Fruit fly (Drosophila melanogaster) whole organism, wandering third instar larva: ENCODE data around the gene Gr64a.

ENCODE experiments used
- Abd-B ChIP-seq: fragments of >200 bp; optimal IDR thresholded peaks from 2 replicates; lab custom pipeline; 2017; ENCODE audit warnings: missing biosample characterization, missing genetic modification characterization
- CG32264 ChIP-seq: fragments of 200-800 bp; sonication (Bioruptor generic); optimal IDR thresholded peaks from 2 replicates; lab custom pipeline; 2016; ENCODE audit warnings: missing biosample characterization, missing genetic modification characterization
- CG9705 ChIP-seq: fragments of 200-800 bp; sonication (Bioruptor generic); optimal IDR thresholded peaks from 2 replicates; lab custom pipeline; 2018; ENCODE audit warnings: missing biosample characterization, mild to moderate bottlenecking, missing genetic modification characterization
- CrebA ChIP-seq: fragments of 200-800 bp; sonication (Bioruptor generic); optimal IDR thresholded peaks from 2 replicates; lab custom pipeline; 2016; ENCODE audit warnings: missing biosample characterization, mild to moderate bottlenecking, missing genetic modification characterization, borderline replicate concordance
- Dfd ChIP-seq: fragments of >200 bp; optimal IDR thresholded peaks from 2 replicates; lab custom pipeline; 2017; ENCODE audit warnings: missing biosample characterization, missing genetic modification characterization
- Dif ChIP-seq: fragments of 200-275, 200-300 bp; sonication (Bioruptor generic); optimal IDR thresholded peaks from 2 replicates; lab custom pipeline; 2018; ENCODE audit warnings: missing biosample characterization, missing genetic modification characterization; ENCODE audit not compliant: partially characterized antibody
- GATAd ChIP-seq: sonication (Bioruptor generic); optimal IDR thresholded peaks from 2 replicates; lab custom pipeline; 2016; ENCODE audit warnings: missing biosample characterization, missing genetic modification characterization
- HLH106 ChIP-seq: fragments of 200-800 bp; optimal IDR thresholded peaks from 3 replicates; lab custom pipeline; 2019; ENCODE audit warnings: missing biosample characterization, mild to moderate bottlenecking, missing genetic modification characterization, moderate library complexity
- Hnf4 ChIP-seq: fragments of 200-800 bp; sonication (Bioruptor generic); optimal IDR thresholded peaks from 2 replicates; lab custom pipeline; 2016; ENCODE audit warnings: missing biosample characterization, mild to moderate bottlenecking, missing genetic modification characterization
- Hr78 ChIP-seq: fragments of >200 bp; optimal IDR thresholded peaks from 2 replicates; lab custom pipeline; 2017; ENCODE audit warnings: missing biosample characterization, missing genetic modification characterization
- Hr83 ChIP-seq: fragments of 200-300 bp; sonication (Bioruptor generic); optimal IDR thresholded peaks from 2 replicates; lab custom pipeline; 2016; ENCODE audit warnings: missing biosample characterization, mild to moderate bottlenecking, missing genetic modification characterization, moderate library complexity; ENCODE audit not compliant: poor library complexity, severe bottlenecking
- Jra ChIP-seq: sonication (Bioruptor generic); optimal IDR thresholded peaks from 2 replicates; lab custom pipeline; 2016; ENCODE audit warnings: missing biosample characterization, missing genetic modification characterization
- Mio ChIP-seq: sonication (Bioruptor generic); optimal IDR thresholded peaks from 2 replicates; lab custom pipeline; 2016; ENCODE audit warnings: missing biosample characterization, missing genetic modification characterization
- Myc ChIP-seq: fragments of >200 bp; optimal IDR thresholded peaks from 2 replicates; lab custom pipeline; 2017
- N ChIP-seq: fragments of >200 bp; optimal IDR thresholded peaks from 2 replicates; lab custom pipeline; 2018; ENCODE audit warnings: missing biosample characterization, missing external identifiers, missing genetic modification characterization
- OdsH ChIP-seq: fragments of 200-800 bp; sonication (Bioruptor generic); optimal IDR thresholded peaks from 2 replicates; lab custom pipeline; 2016; ENCODE audit warnings: missing biosample characterization, mild to moderate bottlenecking, missing genetic modification characterization
- Rel ChIP-seq, 2 experiments: fragments of 200-800 bp; sonication (Bioruptor generic) in 1 of 2; optimal IDR thresholded peaks; 2 replicates in 1 of 2; 3 replicates in 1 of 2; lab custom pipeline; 2016 to 2019; ENCODE audit warnings: mild to moderate bottlenecking in 2 of 2, missing biosample characterization in 2 of 2, missing genetic modification characterization in 2 of 2, moderate library complexity in 1 of 2
- Sp1 ChIP-seq: fragments of 200-800 bp; sonication (Bioruptor generic); optimal IDR thresholded peaks from 3 replicates; lab custom pipeline; 2019; ENCODE audit warnings: missing biosample characterization, mild to moderate bottlenecking, missing genetic modification characterization, moderate library complexity
- Vsx2 ChIP-seq: fragments of 200-300, 225-300 bp; sonication (Bioruptor generic); optimal IDR thresholded peaks from 2 replicates; lab custom pipeline; 2018; ENCODE audit warnings: missing biosample characterization, missing genetic modification characterization; ENCODE audit not compliant: partially characterized antibody
- br ChIP-seq: fragments of 200-800 bp; sonication (Bioruptor generic); optimal IDR thresholded peaks from 2 replicates; lab custom pipeline; 2016; ENCODE audit warnings: missing biosample characterization, missing genetic modification characterization
- brk ChIP-seq: fragments of 200-800 bp; sonication (Bioruptor generic); optimal IDR thresholded peaks from 2 replicates; lab custom pipeline; 2016; ENCODE audit warnings: missing biosample characterization, mild to moderate bottlenecking, missing genetic modification characterization
- dl ChIP-seq, 2 experiments: fragments of 175-275, 200-275 bp in 1 of 2; fragments of 200-275 bp in 1 of 2; sonication (Bioruptor generic); optimal IDR thresholded peaks; lab custom pipeline; 2018; ENCODE audit warnings: mild to moderate bottlenecking in 2 of 2, missing biosample characterization in 2 of 2, missing genetic modification characterization in 2 of 2, moderate library complexity in 2 of 2; ENCODE audit not compliant: partially characterized antibody in 2 of 2, insufficient read depth in 1 of 2
- dmrt93B ChIP-seq: fragments of 200-800 bp; sonication (Bioruptor generic); optimal IDR thresholded peaks from 2 replicates; lab custom pipeline; 2018; ENCODE audit warnings: missing biosample characterization, mild to moderate bottlenecking, missing genetic modification characterization
- dsf ChIP-seq: sonication (Bioruptor generic); optimal IDR thresholded peaks from 2 replicates; lab custom pipeline; 2016; ENCODE audit warnings: missing biosample characterization, missing genetic modification characterization, borderline replicate concordance
- ey ChIP-seq: fragments of 200-800 bp; sonication (Bioruptor generic); optimal IDR thresholded peaks from 2 replicates; lab custom pipeline; 2016; ENCODE audit warnings: missing biosample characterization, missing genetic modification characterization
- foxo ChIP-seq, 2 experiments: fragments of 200-800 bp; sonication (Bioruptor generic); optimal IDR thresholded peaks; 2 replicates in 1 of 2; 3 replicates in 1 of 2; lab custom pipeline; 2016 to 2017; ENCODE audit warnings: missing biosample characterization in 2 of 2, missing genetic modification characterization in 2 of 2
- fru ChIP-seq: fragments of 200-800 bp; sonication (Bioruptor generic); optimal IDR thresholded peaks from 3 replicates; lab custom pipeline; 2016; ENCODE audit warnings: missing biosample characterization, mild to moderate bottlenecking, missing genetic modification characterization
- h ChIP-seq: fragments of 200-800 bp; sonication (Bioruptor generic); optimal IDR thresholded peaks from 3 replicates; lab custom pipeline; 2016; ENCODE audit warnings: missing biosample characterization, mild to moderate bottlenecking, missing genetic modification characterization
- jim ChIP-seq: fragments of 175-275, 200-325 bp; sonication (Bioruptor generic); optimal IDR thresholded peaks from 2 replicates; lab custom pipeline; 2016; ENCODE audit warnings: missing biosample characterization, mild to moderate bottlenecking, missing genetic modification characterization
- lola ChIP-seq: fragments of >200 bp; optimal IDR thresholded peaks from 2 replicates; lab custom pipeline; 2017; ENCODE audit warnings: missing biosample characterization, missing genetic modification characterization
- pan ChIP-seq: fragments of >200 bp; optimal IDR thresholded peaks from 2 replicates; lab custom pipeline; 2017
- psq ChIP-seq: fragments of 200-800 bp; sonication (Bioruptor generic); optimal IDR thresholded peaks from 3 replicates; lab custom pipeline; 2017; ENCODE audit warnings: missing biosample characterization, mild to moderate bottlenecking, missing genetic modification characterization, moderate library complexity
- rgr ChIP-seq: fragments of 200-800 bp; sonication (Bioruptor generic); optimal IDR thresholded peaks from 3 replicates; lab custom pipeline; 2016; ENCODE audit warnings: missing biosample characterization, mild to moderate bottlenecking, missing genetic modification characterization
- sage ChIP-seq: fragments of 200-800 bp; sonication (Bioruptor generic); optimal IDR thresholded peaks from 2 replicates; lab custom pipeline; 2016; ENCODE audit warnings: missing biosample characterization, mild to moderate bottlenecking, missing genetic modification characterization
- sv ChIP-seq: fragments of 200-800 bp; sonication (Bioruptor generic); optimal IDR thresholded peaks from 3 replicates; lab custom pipeline; 2016; ENCODE audit warnings: missing biosample characterization, missing genetic modification characterization
- tai ChIP-seq: sonication (Bioruptor generic); optimal IDR thresholded peaks from 2 replicates; lab custom pipeline; 2016; ENCODE audit warnings: missing biosample characterization, missing genetic modification characterization
- usp ChIP-seq: fragments of >200 bp; optimal IDR thresholded peaks from 2 replicates; lab custom pipeline; 2017; ENCODE audit warnings: missing biosample characterization, missing genetic modification characterization
- woc ChIP-seq: sonication (Bioruptor generic); optimal IDR thresholded peaks from 2 replicates; lab custom pipeline; 2016; ENCODE audit warnings: missing biosample characterization, mild to moderate bottlenecking, missing genetic modification characterization

Gr64a gene

DNA sequence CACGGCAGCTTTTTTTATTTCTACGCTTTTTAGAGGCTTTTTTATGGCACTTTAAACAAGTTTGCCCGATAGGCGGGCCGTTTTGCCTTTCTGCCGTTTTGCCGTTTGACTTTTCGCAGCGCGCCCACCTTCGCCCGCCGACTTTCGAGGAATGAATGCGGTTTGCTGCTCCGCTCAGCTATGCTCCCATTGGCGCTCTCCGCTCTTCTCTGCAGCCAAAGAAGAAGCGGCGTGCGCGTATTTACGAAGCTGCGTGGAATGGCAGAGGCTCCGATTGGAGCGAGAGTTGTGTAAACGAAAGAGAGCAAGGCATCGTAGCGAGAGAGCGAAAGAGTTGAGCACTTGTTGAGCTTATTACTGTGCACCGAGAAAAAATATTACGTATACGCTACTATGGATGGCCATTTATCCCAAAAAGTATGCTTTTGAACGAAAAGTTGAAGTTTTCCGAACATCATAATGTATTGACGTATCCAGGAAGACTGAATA is 45.0 kb downstream of the Gr64a start, which contains the start of gene wit:
Gene wit, minus strand, starts transcription at position 157 of the 489 bp plus-strand sequence.
- TF ChIP-seq OdsH (GFP tag; lab: Kevin White, UChicago) (no peak), Jra (GFP tag; lab: Kevin White, UChicago) (peak; percentile 53), foxo (GFP tag; optimal IDR thresholded peaks at IDR 0.05; lab: Kevin White, UChicago) (no peak), dsf (GFP tag; lab: Kevin White, UChicago) (no peak), Sp1 (GFP tag; lab: Kevin White, UChicago) (peak; percentile 18), brk (GFP tag; lab: Kevin White, UChicago) (peak; percentile 42), usp (GFP tag; lab: Kevin White, UChicago) (no peak), lola (GFP tag; lab: Kevin White, UChicago) (no peak), psq (GFP tag; lab: Kevin White, UChicago) (peak; percentile 92), Rel (GFP tag; optimal IDR thresholded peaks at IDR 0.05; lab: Kevin White, UChicago) (peak; percentile 10), Rel (tag; optimal IDR thresholded peaks at IDR 0.05; lab: Kevin White, UChicago) (no peak), rgr (peak; percentile 52), Vsx2 (GFP tag; lab: Kevin White, UChicago) (peak; percentile 95), Hr83 (GFP tag; lab: Kevin White, UChicago) (peak; percentile 38), sv (GFP tag; lab: Kevin White, UChicago) (no peak), HLH106 (tag; lab: Kevin White, UChicago) (no peak), Myc (lab: Kevin White, UChicago) (no peak), pan (lab: Kevin White, UChicago) (no peak), jim (GFP tag; lab: Kevin White, UChicago) (no peak), CG32264 (GFP tag; lab: Kevin White, UChicago) (peak; percentile 47), Abd-B (GFP tag; lab: Kevin White, UChicago) (no peak), dl (GFP tag; optimal IDR thresholded peaks at IDR 0.05; lab: Kevin White, UChicago; ENCODE audit: insufficient read depth in 1 of 2, partially characterized antibody in 2 of 2) (peak; percentile 91 to 96), Hnf4 (peak; percentile 42), CrebA (GFP tag; lab: Kevin White, UChicago) (peak; percentile 77), h (GFP tag; lab: Kevin White, UChicago) (peak; percentile 16), tai (no peak), ey (GFP tag; lab: Kevin White, UChicago) (no peak), sage (peak; percentile 85), dmrt93B (GFP tag; lab: Kevin White, UChicago) (no peak), fru (GFP tag; lab: Kevin White, UChicago) (peak; percentile 99), woc (GFP tag; lab: Kevin White, UChicago) (no peak), Dif (GFP tag; lab: Kevin White, UChicago) (peak; percentile 98), N (GFP tag; lab: Kevin White, UChicago) (no peak), Dfd (GFP tag; lab: Kevin White, UChicago) (no peak), br (GFP tag; lab: Kevin White, UChicago) (peak; percentile 63), CG9705 (GFP tag; lab: Kevin White, UChicago) (no peak), Mio (GFP tag; lab: Kevin White, UChicago) (no peak), GATAd (GFP tag; lab: Kevin White, UChicago) (no peak), Hr78 (GFP tag; lab: Kevin White, UChicago) (no peak)

dm6 chr3L:4072717-4073116 is 46.1 kb downstream of the Gr64a start:
- TF ChIP-seq Jra (GFP tag; lab: Kevin White, UChicago) (no peak), GATAd (GFP tag; lab: Kevin White, UChicago) (no peak), dl (GFP tag; optimal IDR thresholded peaks at IDR 0.05; lab: Kevin White, UChicago; ENCODE audit: insufficient read depth in 1 of 2, partially characterized antibody in 2 of 2) (no peak), tai (no peak), sv (GFP tag; lab: Kevin White, UChicago) (no peak), sage (no peak), dmrt93B (GFP tag; lab: Kevin White, UChicago) (no peak), OdsH (GFP tag; lab: Kevin White, UChicago) (no peak), Hnf4 (no peak), Myc (lab: Kevin White, UChicago) (no peak), CG32264 (GFP tag; lab: Kevin White, UChicago) (no peak)
